Worm (Caenorhabditis elegans) whole organism, midembryonic: ENCODE measurements around the gene cor-1.

Source experiments
- flt-1 ChIP-seq: fragments of 200-800 bp; sonication (Bioruptor generic); IDR thresholded peaks from 2 replicates; pipeline ENCODE4 v1.3.6; 2022; ENCODE audit warnings: missing genetic modification characterization, missing compliant biosample characterization
- klf-2 ChIP-seq: fragments of 200-800 bp; sonication (Bioruptor generic); conservative IDR thresholded peaks from 2 replicates; pipeline ENCODE4 v1.3.6; 2022; ENCODE audit warnings: missing genetic modification reagents, missing genetic modification characterization, missing compliant biosample characterization
- med-1 ChIP-seq: sonication (generic microtip); optimal IDR thresholded peaks from 2 replicates; lab custom pipeline; 2017; ENCODE audit warnings: missing genetic modification characterization, mild to moderate bottlenecking, missing compliant biosample characterization, antibody characterized with exemption, missing genetic modification reagents; ENCODE audit not compliant: insufficient read depth
- tab-1 ChIP-seq: fragments of 200-800 bp; sonication (Bioruptor generic); IDR thresholded peaks from 2 replicates; pipeline ENCODE4 v1.3.6; 2022; ENCODE audit warnings: missing genetic modification characterization, missing compliant biosample characterization
- ztf-29 ChIP-seq: fragments of 200-800 bp; sonication (Bioruptor generic); IDR thresholded peaks from 2 replicates; pipeline ENCODE4 v1.3.6; 2022; ENCODE audit warnings: missing genetic modification reagents, missing genetic modification characterization, missing compliant biosample characterization

- TF ChIP-seq flt-1: no peak
- TF ChIP-seq tab-1 (GFP tag; lab: Robert Waterston, UW): no peak
- TF ChIP-seq ztf-29 (GFP tag; lab: Robert Waterston, UW): no peak
- TF ChIP-seq med-1 (GFP tag; lab: Kevin White, UChicago): no peak
- TF ChIP-seq klf-2: no peak
Observed at ce11 chrIII:10202391-10202790, 46.5 kb upstream of the cor-1 start.
